Fruit fly (Drosophila melanogaster) whole organism, prepupa: ENCODE results near the gene Pk34A.

Experiments used
- Blimp-1 ChIP-seq: fragments of 200-800 bp; sonication (Bioruptor generic); optimal IDR thresholded peaks from 3 replicates; lab custom pipeline; 2017; ENCODE audit warnings: missing biosample characterization, missing genetic modification characterization, mild to moderate bottlenecking, moderate library complexity, missing genetic modification reagents
- CG10669 ChIP-seq: fragments of 200-800 bp; sonication (Bioruptor generic); optimal IDR thresholded peaks from 3 replicates; lab custom pipeline; 2018; ENCODE audit warnings: missing biosample characterization, mild to moderate bottlenecking, missing genetic modification characterization, moderate library complexity
- CG11294 ChIP-seq: fragments of 200-800 bp; sonication (Bioruptor generic); IDR thresholded peaks from 2 replicates; pipeline ENCODE4 v1.3.6; 2022; ENCODE audit warnings: missing biosample characterization, missing genetic modification characterization
- CG11762 ChIP-seq: fragments of 200-800 bp; sonication (Bioruptor generic); optimal IDR thresholded peaks from 3 replicates; lab custom pipeline; 2016; ENCODE audit warnings: missing biosample characterization, missing genetic modification characterization; ENCODE audit not compliant: insufficient read depth
- CG11902 ChIP-seq: fragments of 200-800 bp; sonication (Bioruptor generic); optimal IDR thresholded peaks from 3 replicates; lab custom pipeline; 2016; ENCODE audit warnings: missing biosample characterization, missing genetic modification characterization
- CG15336 ChIP-seq: fragments of 200-800 bp; sonication (Bioruptor generic); IDR thresholded peaks from 2 replicates; pipeline ENCODE4 v1.3.6; 2022; ENCODE audit warnings: missing biosample characterization, missing genetic modification characterization
- CG16779 ChIP-seq: fragments of 200-800 bp; sonication (Bioruptor generic); optimal IDR thresholded peaks from 3 replicates; lab custom pipeline; 2017; ENCODE audit warnings: missing biosample characterization, mild to moderate bottlenecking, missing genetic modification characterization
- CG3032 ChIP-seq: fragments of 200-800 bp; optimal IDR thresholded peaks from 2 replicates; lab custom pipeline; 2019; ENCODE audit warnings: missing biosample characterization, mild to moderate bottlenecking, missing genetic modification characterization, moderate library complexity
- CG31627 ChIP-seq: fragments of 200-800 bp; sonication (Bioruptor generic); optimal IDR thresholded peaks from 3 replicates; lab custom pipeline; 2016; ENCODE audit warnings: missing biosample characterization, missing genetic modification characterization
- CG4318 ChIP-seq: fragments of 200-800 bp; sonication (Bioruptor generic); optimal IDR thresholded peaks from 3 replicates; lab custom pipeline; 2017; ENCODE audit warnings: missing biosample characterization, mild to moderate bottlenecking, missing genetic modification characterization
- CG6276 ChIP-seq: fragments of 200-800 bp; sonication (Bioruptor generic); optimal IDR thresholded peaks from 2 replicates; lab custom pipeline; 2017; ENCODE audit warnings: missing biosample characterization, mild to moderate bottlenecking, missing genetic modification characterization
- CG6792 ChIP-seq: fragments of 200-800 bp; sonication (Bioruptor generic); optimal IDR thresholded peaks from 3 replicates; lab custom pipeline; 2016; ENCODE audit warnings: missing biosample characterization, missing genetic modification characterization
- CG6808 ChIP-seq: fragments of 200-800 bp; sonication (Bioruptor generic); optimal IDR thresholded peaks from 3 replicates; lab custom pipeline; 2017; ENCODE audit warnings: missing biosample characterization, missing genetic modification characterization, mild to moderate bottlenecking, moderate library complexity, missing genetic modification reagents
- CG6854 ChIP-seq: fragments of 200-800 bp; sonication (Bioruptor generic); optimal IDR thresholded peaks from 2 replicates; lab custom pipeline; 2017; ENCODE audit warnings: missing biosample characterization, mild to moderate bottlenecking, missing genetic modification characterization
- CG7368 ChIP-seq: fragments of 200-800 bp; sonication (Bioruptor generic); optimal IDR thresholded peaks from 3 replicates; lab custom pipeline; 2016; ENCODE audit warnings: missing biosample characterization, missing genetic modification characterization
- CG8119 ChIP-seq: fragments of 200-800 bp; sonication (Bioruptor generic); IDR thresholded peaks from 3 replicates; pipeline ENCODE4 v1.3.6; 2022; ENCODE audit warnings: missing biosample characterization, missing genetic modification characterization
- CG8632 ChIP-seq: fragments of 200-800 bp; sonication (Bioruptor generic); optimal IDR thresholded peaks from 3 replicates; lab custom pipeline; 2016; ENCODE audit warnings: missing biosample characterization, missing genetic modification characterization
- CG9139 ChIP-seq: fragments of 200-800 bp; sonication (Bioruptor generic); optimal IDR thresholded peaks from 3 replicates; lab custom pipeline; 2017; ENCODE audit warnings: missing biosample characterization, mild to moderate bottlenecking, missing genetic modification characterization
- Eip93F ChIP-seq: fragments of 200-800 bp; sonication (Bioruptor generic); optimal IDR thresholded peaks from 2 replicates; lab custom pipeline; 2016; ENCODE audit warnings: missing biosample characterization, mild to moderate bottlenecking, missing genetic modification characterization
- Ets21C ChIP-seq: fragments of 200-800 bp; sonication (Bioruptor generic); optimal IDR thresholded peaks from 3 replicates; lab custom pipeline; 2016; ENCODE audit warnings: missing biosample characterization, missing genetic modification characterization
- Ets96B ChIP-seq: fragments of 200-800 bp; optimal IDR thresholded peaks from 2 replicates; lab custom pipeline; 2019; ENCODE audit warnings: missing biosample characterization, mild to moderate bottlenecking, missing genetic modification characterization, moderate library complexity
- Hr38 ChIP-seq: sonication (Bioruptor generic); optimal IDR thresholded peaks from 2 replicates; lab custom pipeline; 2016; ENCODE audit warnings: missing biosample characterization, missing genetic modification characterization
- Lpt ChIP-seq: fragments of 200-800 bp; sonication (Bioruptor generic); optimal IDR thresholded peaks from 3 replicates; lab custom pipeline; 2016; ENCODE audit warnings: missing biosample characterization, missing genetic modification characterization
- OdsH ChIP-seq: fragments of 200-800 bp; sonication (Bioruptor generic); optimal IDR thresholded peaks from 3 replicates; lab custom pipeline; 2016; ENCODE audit warnings: missing biosample characterization, missing genetic modification characterization
- Smox ChIP-seq: fragments of 200-800 bp; sonication (Bioruptor generic); optimal IDR thresholded peaks from 3 replicates; lab custom pipeline; 2016; ENCODE audit warnings: missing biosample characterization, missing genetic modification characterization
- Sox15 ChIP-seq: fragments of 200-800 bp; sonication (Bioruptor generic); optimal IDR thresholded peaks from 3 replicates; lab custom pipeline; 2016; ENCODE audit warnings: missing biosample characterization, missing genetic modification characterization
- acj6 ChIP-seq: fragments of 200-800 bp; sonication (Bioruptor generic); optimal IDR thresholded peaks from 3 replicates; lab custom pipeline; 2016; ENCODE audit warnings: missing biosample characterization, missing genetic modification characterization
- cyc ChIP-seq: fragments of 200-800 bp; sonication (Bioruptor generic); optimal IDR thresholded peaks from 3 replicates; lab custom pipeline; 2016; ENCODE audit warnings: missing biosample characterization, missing genetic modification characterization
- dac ChIP-seq: fragments of 200-800 bp; sonication (Bioruptor generic); optimal IDR thresholded peaks from 2 replicates; lab custom pipeline; 2017; ENCODE audit warnings: missing biosample characterization, mild to moderate bottlenecking, missing genetic modification characterization
- dsx ChIP-seq: fragments of 200-800 bp; optimal IDR thresholded peaks from 3 replicates; lab custom pipeline; 2019; ENCODE audit warnings: missing biosample characterization, mild to moderate bottlenecking, missing genetic modification characterization, moderate library complexity; ENCODE audit not compliant: poor library complexity, severe bottlenecking
- eg ChIP-seq: fragments of 200-800 bp; sonication (Bioruptor generic); IDR thresholded peaks from 3 replicates; pipeline ENCODE4 v1.3.6; 2022; ENCODE audit warnings: missing biosample characterization, missing genetic modification characterization
- esn ChIP-seq: fragments of 200-800 bp; sonication (Bioruptor generic); optimal IDR thresholded peaks from 2 replicates; lab custom pipeline; 2016; ENCODE audit warnings: missing biosample characterization, mild to moderate bottlenecking, missing genetic modification characterization, moderate library complexity
- fd59A ChIP-seq: fragments of 200-800 bp; sonication (Bioruptor generic); optimal IDR thresholded peaks from 2 replicates; lab custom pipeline; 2017; ENCODE audit warnings: missing biosample characterization, mild to moderate bottlenecking, missing genetic modification characterization, missing genetic modification reagents
- fkh ChIP-seq: fragments of 200-800 bp; sonication (Bioruptor generic); optimal IDR thresholded peaks from 3 replicates; lab custom pipeline; 2017; ENCODE audit warnings: missing biosample characterization, mild to moderate bottlenecking, missing genetic modification characterization, moderate library complexity
- net ChIP-seq: fragments of 200-800 bp; sonication (Bioruptor generic); optimal IDR thresholded peaks from 3 replicates; lab custom pipeline; 2016; ENCODE audit warnings: missing biosample characterization, missing genetic modification characterization
- pdm3 ChIP-seq: fragments of 200-800 bp; sonication (Bioruptor generic); optimal IDR thresholded peaks from 3 replicates; lab custom pipeline; 2016; ENCODE audit warnings: missing biosample characterization, missing genetic modification characterization
- salr ChIP-seq, 2 experiments: fragments of 200-800 bp; sonication (Bioruptor generic); optimal IDR thresholded peaks; 3 replicates each; lab custom pipeline; 2016 to 2018; ENCODE audit warnings: missing biosample characterization in 2 of 2, missing genetic modification characterization in 2 of 2, mild to moderate bottlenecking in 1 of 2
- spab ChIP-seq: fragments of 200-800 bp; sonication (Bioruptor generic); optimal IDR thresholded peaks from 2 replicates; lab custom pipeline; 2017; ENCODE audit warnings: missing biosample characterization, mild to moderate bottlenecking, missing genetic modification characterization, missing genetic modification reagents
- ss ChIP-seq, 2 experiments: fragments of 200-800 bp; sonication (Bioruptor generic); optimal IDR thresholded peaks; 2 replicates in 1 of 2; 3 replicates in 1 of 2; lab custom pipeline; 2017 to 2018; ENCODE audit warnings: mild to moderate bottlenecking in 2 of 2, missing biosample characterization in 2 of 2, missing genetic modification characterization in 2 of 2, moderate library complexity in 1 of 2
- svp ChIP-seq: fragments of 200-800 bp; sonication (Bioruptor generic); peaks from one replicate; lab custom pipeline; 2016; ENCODE audit warnings: missing biosample characterization, missing genetic modification characterization
- vri ChIP-seq: fragments of 200-800 bp; sonication (Bioruptor generic); optimal IDR thresholded peaks from 3 replicates; lab custom pipeline; 2016; ENCODE audit warnings: missing biosample characterization, mild to moderate bottlenecking, missing genetic modification characterization

The Pk34A gene

DNA sequence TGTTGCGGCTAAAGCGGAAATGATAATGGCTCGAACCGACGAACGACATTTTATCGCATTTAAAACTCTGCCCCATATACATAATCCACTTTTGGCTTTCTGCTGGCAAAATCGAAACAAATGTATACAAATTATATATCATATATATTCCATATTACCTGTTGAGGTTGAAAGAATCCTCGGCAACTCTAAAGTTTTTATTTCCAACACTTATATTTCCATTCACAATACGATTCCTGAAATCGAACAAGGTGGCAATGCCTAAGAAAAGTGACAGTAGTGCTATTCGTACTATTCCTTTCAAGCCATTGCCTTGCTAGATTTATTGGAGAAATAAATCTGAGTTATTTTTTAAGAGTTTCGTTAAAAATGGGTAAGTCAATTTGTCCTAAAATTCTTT, at the start of gene Pk34A:
TSS of gene Pk34A (plus strand) at position 301 of the 400 bp plus-strand sequence.
- TF ChIP-seq Hr38 (GFP tag; lab: Kevin White, UChicago), result no peak
- TF ChIP-seq svp (GFP tag; lab: Kevin White, UChicago), result no peak

dm6 chr2L:13113580-13113979, 45.0 kb upstream of the Pk34A start:
- TF ChIP-seq svp (GFP tag; lab: Kevin White, UChicago), result no peak
- TF ChIP-seq pdm3 (GFP tag; lab: Kevin White, UChicago), result no peak
- TF ChIP-seq Lpt, result no peak
- TF ChIP-seq Smox, result no peak
- TF ChIP-seq Ets21C (GFP tag; lab: Kevin White, UChicago), result no peak
- TF ChIP-seq CG11294 (GFP tag; lab: Robert Waterston, UW), result no peak
- no peak for TF ChIP-seq CG8119 (GFP tag; lab: Robert Waterston, UW)
- TF ChIP-seq CG9139 (GFP tag; lab: Kevin White, UChicago), result no peak
- TF ChIP-seq cyc (GFP tag; lab: Kevin White, UChicago), result no peak
- no peak for TF ChIP-seq CG16779 (tag; lab: Kevin White, UChicago)
- no peak for TF ChIP-seq acj6 (GFP tag; lab: Kevin White, UChicago)
- TF ChIP-seq Ets96B (tag; lab: Kevin White, UChicago), result no peak
- TF ChIP-seq fkh (GFP tag; lab: Kevin White, UChicago), result no peak
- TF ChIP-seq CG8632 (GFP tag; lab: Kevin White, UChicago), result no peak
- TF ChIP-seq Blimp-1 (GFP tag; lab: Kevin White, UChicago), result no peak
- no peak for TF ChIP-seq spab
- no peak for TF ChIP-seq CG6276
- no peak for TF ChIP-seq net (GFP tag; lab: Kevin White, UChicago)
- TF ChIP-seq eg, result no peak

DNA sequence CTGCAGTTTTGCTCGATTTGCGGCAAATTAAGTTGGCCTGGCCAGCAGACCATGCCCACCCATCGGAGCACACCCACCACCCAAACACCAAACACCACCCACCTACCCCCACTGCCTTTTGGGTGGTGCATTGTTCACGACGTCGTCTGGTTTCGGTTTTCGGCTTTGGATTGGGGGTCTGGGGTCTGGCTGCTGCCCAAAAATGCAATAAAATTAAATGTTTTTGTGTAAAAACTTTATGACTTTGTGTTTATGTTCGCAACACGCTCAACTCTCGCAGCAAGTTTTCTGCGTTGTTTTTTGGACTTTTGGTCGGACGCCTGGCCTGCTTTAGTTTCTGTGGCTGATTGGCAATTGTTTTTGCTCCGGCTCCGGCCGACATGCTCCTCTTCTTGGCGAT, 41.9 kb upstream of the Pk34A start:
- no peak for TF ChIP-seq eg
- TF ChIP-seq CG11294 (GFP tag; lab: Robert Waterston, UW), result no peak
- TF ChIP-seq CG6792, result no peak
- TF ChIP-seq CG6854 (GFP tag; lab: Kevin White, UChicago), result no peak
- TF ChIP-seq fkh (GFP tag; lab: Kevin White, UChicago), result no peak
- no peak for TF ChIP-seq vri (GFP tag; lab: Kevin White, UChicago)
- no peak for TF ChIP-seq Hr38 (GFP tag; lab: Kevin White, UChicago)
- no peak for TF ChIP-seq CG4318
- TF ChIP-seq CG3032 (tag; lab: Kevin White, UChicago), result no peak
- no peak for TF ChIP-seq dac (GFP tag; lab: Kevin White, UChicago)
- TF ChIP-seq, all 60 proteins: peak for 0

dm6 chr2L:13119034-13119433, 39.6 kb upstream of the Pk34A start, which contains the start of the genes CG44198 and CG43050:
Gene CG44198 (minus strand): TSS chr2L:13119134.
Gene CG43050 (plus strand): TSS chr2L:13119294.
- no peak for TF ChIP-seq CG6854 (GFP tag; lab: Kevin White, UChicago)
- no peak for TF ChIP-seq Eip93F
- no peak for TF ChIP-seq Smox
- no peak for TF ChIP-seq salr (GFP tag; optimal IDR thresholded peaks at IDR 0.05; lab: Kevin White, UChicago)
- TF ChIP-seq CG6792, result no peak
- TF ChIP-seq CG11902 (GFP tag; lab: Kevin White, UChicago), result no peak
- no peak for TF ChIP-seq esn (GFP tag; lab: Kevin White, UChicago)
- TF ChIP-seq acj6 (GFP tag; lab: Kevin White, UChicago), result no peak
- TF ChIP-seq cyc (GFP tag; lab: Kevin White, UChicago), result no peak
- TF ChIP-seq dsx (GFP tag; lab: Kevin White, UChicago), result no peak

- TF ChIP-seq Sox15 (GFP tag; lab: Kevin White, UChicago) (no peak), CG6854 (GFP tag; lab: Kevin White, UChicago) (no peak), OdsH (no peak), CG6276 (no peak), CG15336 (GFP tag; lab: Robert Waterston, UW) (no peak), vri (GFP tag; lab: Kevin White, UChicago) (no peak), net (GFP tag; lab: Kevin White, UChicago) (no peak), fd59A (peak; percentile 23), CG6808 (GFP tag; lab: Kevin White, UChicago) (peak; percentile 43), CG11762 (GFP tag; lab: Kevin White, UChicago) (no peak), CG31627 (no peak), acj6 (GFP tag; lab: Kevin White, UChicago) (no peak), Lpt (no peak), Hr38 (GFP tag; lab: Kevin White, UChicago) (no peak), spab (peak; percentile 36), ss (GFP tag; optimal IDR thresholded peaks at IDR 0.05; lab: Kevin White, UChicago) (peak; percentile 53 to 55), CG4318 (no peak), CG10669 (GFP tag; lab: Kevin White, UChicago) (no peak), Eip93F (no peak), CG9139 (GFP tag; lab: Kevin White, UChicago) (peak; percentile 60), CG7368 (no peak), CG6792 (no peak), dsx (GFP tag; lab: Kevin White, UChicago) (peak; percentile 40)
These were observed 36.1 kb upstream of the Pk34A start for dm6 chr2L:13122526-13122925.
